Worm (Caenorhabditis elegans): ENCODE measurements around the gene clh-6.

DNA sequence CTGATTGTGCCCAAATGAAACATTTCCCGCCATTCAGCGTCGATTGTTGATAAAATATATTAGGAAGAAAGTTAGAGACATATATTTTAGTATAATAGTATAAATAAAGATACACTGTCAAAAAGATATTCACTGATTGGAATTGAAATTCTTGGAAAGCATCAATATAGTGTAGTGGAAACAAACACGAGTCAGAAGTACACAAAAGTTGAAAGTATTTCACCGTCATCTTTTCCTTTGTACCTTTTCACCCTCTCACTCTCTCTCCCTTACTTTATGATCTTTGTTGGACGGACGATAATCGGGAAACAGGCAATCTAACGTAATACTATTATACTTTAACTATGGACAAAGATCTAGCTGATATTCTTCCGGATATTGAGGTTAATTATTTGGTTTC is 30.9 kb upstream of the clh-6 start, which contains the start of gene nhr-208:
- TF ChIP-seq dmd-4 (tag; optimal IDR thresholded peaks at IDR 0.05; ENCODE audit: borderline replicate concordance): no peak
- TF ChIP-seq pha-2 (tag; optimal IDR thresholded peaks at IDR 0.05): no peak
- TF ChIP-seq nfya-1 (tag; optimal IDR thresholded peaks at IDR 0.05): no peak
- no peak for TF ChIP-seq fax-1 (tag; optimal IDR thresholded peaks at IDR 0.05)
- no peak for TF ChIP-seq ceh-6 (GFP tag; optimal IDR thresholded peaks at IDR 0.05)
- no peak for TF ChIP-seq pha-4 (tag; optimal IDR thresholded peaks at IDR 0.05)
- no peak for TF ChIP-seq T23F11.4 (GFP tag; optimal IDR thresholded peaks at IDR 0.05)
- no peak for TF ChIP-seq C38D4.7 (GFP tag; optimal IDR thresholded peaks at IDR 0.05)
- TF ChIP-seq ama-1 (optimal IDR thresholded peaks at IDR 0.05): no peak
- no peak for TF ChIP-seq elt-2 (tag; optimal IDR thresholded peaks at IDR 0.05)
- TF ChIP-seq tbx-2 (tag; optimal IDR thresholded peaks at IDR 0.05): no peak
- no peak for TF ChIP-seq pqm-1 (tag; optimal IDR thresholded peaks at IDR 0.05)
